Fruit fly (Drosophila melanogaster) whole organism, embryonic: Measurements from ENCODE around the gene CG10252.
A peak's percentile ranks its signal among the peaks of the same experiment; 100 is the strongest.

Source experiments
- Abd-B ChIP-seq: fragments of 200-800 bp; sonication (Bioruptor generic); optimal IDR thresholded peaks from 2 replicates; lab custom pipeline; 2018; ENCODE audit warnings: missing biosample characterization, mild to moderate bottlenecking, missing genetic modification characterization, moderate library complexity
- Ada2b ChIP-seq: fragments of 200-800 bp; sonication (Bioruptor generic); IDR thresholded peaks from 2 replicates; pipeline ENCODE4 v1.3.6; 2022; ENCODE audit warnings: missing biosample characterization, missing genetic modification characterization
- Atf6 ChIP-seq: fragments of 200-800 bp; sonication (Bioruptor generic); IDR thresholded peaks from 2 replicates; pipeline ENCODE4 v1.3.6; 2022; ENCODE audit warnings: missing biosample characterization, missing genetic modification characterization
- CG10267 ChIP-seq: fragments of 200-800 bp; sonication (Bioruptor generic); optimal IDR thresholded peaks from 2 replicates; lab custom pipeline; 2018; ENCODE audit warnings: missing biosample characterization, mild to moderate bottlenecking, missing genetic modification characterization, moderate library complexity
- CG11504 ChIP-seq: fragments of 200-800 bp; sonication (Bioruptor generic); optimal IDR thresholded peaks from 3 replicates; lab custom pipeline; 2019; ENCODE audit warnings: missing biosample characterization, mild to moderate bottlenecking, missing genetic modification characterization, moderate library complexity
- CG11696 ChIP-seq: fragments of 200-800 bp; sonication (Bioruptor generic); IDR thresholded peaks from 2 replicates; pipeline ENCODE4 v1.3.6; 2022; ENCODE audit warnings: missing biosample characterization, missing genetic modification characterization
- CG14860 ChIP-seq: fragments of 200-800 bp; sonication (Bioruptor generic); IDR thresholded peaks from 3 replicates; pipeline ENCODE4 v1.3.6; 2022; ENCODE audit warnings: missing biosample characterization, missing genetic modification characterization; ENCODE audit not compliant: partially characterized antibody
- CG15011 ChIP-seq: fragments of 200-800 bp; sonication (Bioruptor generic); optimal IDR thresholded peaks from 3 replicates; lab custom pipeline; 2018; ENCODE audit warnings: missing biosample characterization, mild to moderate bottlenecking, missing genetic modification characterization
- CG17186 ChIP-seq: fragments of 200-800 bp; sonication (Bioruptor generic); optimal IDR thresholded peaks from 3 replicates; lab custom pipeline; 2017; ENCODE audit warnings: missing biosample characterization, missing genetic modification reagents, missing genetic modification characterization
- CG2199 ChIP-seq: fragments of 200-800 bp; sonication (Bioruptor generic); IDR thresholded peaks from 3 replicates; pipeline ENCODE4 v1.3.6; 2022; ENCODE audit warnings: missing biosample characterization, missing genetic modification characterization
- CG31224 ChIP-seq: fragments of 200-800 bp; sonication (Bioruptor generic); IDR thresholded peaks from 2 replicates; pipeline ENCODE4 v1.3.6; 2022; ENCODE audit warnings: missing biosample characterization, missing genetic modification characterization
- CG31441 ChIP-seq: fragments of 200-800 bp; sonication (Bioruptor generic); IDR thresholded peaks from 2 replicates; pipeline ENCODE4 v1.3.6; 2022; ENCODE audit warnings: missing biosample characterization, missing genetic modification characterization
- CG4360 ChIP-seq: fragments of 200-800 bp; sonication (Bioruptor generic); IDR thresholded peaks from 2 replicates; pipeline ENCODE4 v1.3.6; 2022; ENCODE audit warnings: missing biosample characterization, missing genetic modification characterization
- CG5245 ChIP-seq: fragments of 200-800 bp; sonication (Bioruptor generic); optimal IDR thresholded peaks from 3 replicates; lab custom pipeline; 2016; ENCODE audit warnings: missing biosample characterization, missing genetic modification characterization
- CG6654 ChIP-seq: fragments of 200-800 bp; sonication (Bioruptor generic); optimal IDR thresholded peaks from 2 replicates; lab custom pipeline; 2017; ENCODE audit warnings: missing biosample characterization, mild to moderate bottlenecking, missing genetic modification characterization
- CG7786 ChIP-seq: fragments of 200-800 bp; sonication (Bioruptor generic); optimal IDR thresholded peaks from 2 replicates; lab custom pipeline; 2016; ENCODE audit warnings: missing biosample characterization, missing genetic modification characterization
- D ChIP-seq, 2 experiments: fragments of 200-800 bp in 1 of 2; fragments of >200 bp in 1 of 2; sonication (Bioruptor generic) in 1 of 2; optimal IDR thresholded peaks; 2 replicates in 1 of 2; 3 replicates in 1 of 2; lab custom pipeline; 2017; ENCODE audit warnings: mild to moderate bottlenecking in 1 of 2, missing biosample characterization in 1 of 2, missing genetic modification characterization in 1 of 2, missing genetic modification reagents in 1 of 2
- D19A ChIP-seq: fragments of 200-800 bp; optimal IDR thresholded peaks from 3 replicates; lab custom pipeline; 2019; ENCODE audit warnings: missing biosample characterization, mild to moderate bottlenecking, missing genetic modification characterization, moderate library complexity
- Eip74EF ChIP-seq, 2 experiments: fragments of 200-800 bp in 1 of 2; fragments of >200 bp in 1 of 2; sonication (Bioruptor generic) in 1 of 2; optimal IDR thresholded peaks; 2 replicates each; lab custom pipeline; 2017 to 2019; ENCODE audit warnings: missing biosample characterization in 2 of 2, missing genetic modification characterization in 2 of 2, mild to moderate bottlenecking in 1 of 2, moderate library complexity in 1 of 2
- HLH54F ChIP-seq: fragments of 200-800 bp; sonication (Bioruptor generic); optimal IDR thresholded peaks from 3 replicates; lab custom pipeline; 2016; ENCODE audit warnings: missing biosample characterization, missing genetic modification characterization
- Hmr ChIP-seq: fragments of 200-800 bp; sonication (Bioruptor generic); optimal IDR thresholded peaks from 3 replicates; lab custom pipeline; 2017; ENCODE audit warnings: mild to moderate bottlenecking, missing biosample characterization, missing genetic modification reagents, missing genetic modification characterization
- Hr39 ChIP-seq: fragments of >200 bp; optimal IDR thresholded peaks from 2 replicates; lab custom pipeline; 2017
- Med ChIP-seq: fragments of 200-800 bp; sonication (Bioruptor generic); peaks from one replicate; lab custom pipeline; 2016; ENCODE audit warnings: missing biosample characterization, missing genetic modification characterization, mild to moderate bottlenecking, inconsistent platforms, moderate library complexity
- NFAT ChIP-seq: fragments of 200-800 bp; sonication (Bioruptor generic); IDR thresholded peaks from 2 replicates; pipeline ENCODE4 v1.3.6; 2022; ENCODE audit warnings: missing biosample characterization, missing genetic modification characterization
- NfI ChIP-seq: fragments of 200-800 bp; sonication (Bioruptor generic); optimal IDR thresholded peaks from 3 replicates; lab custom pipeline; 2018; ENCODE audit warnings: missing biosample characterization, mild to moderate bottlenecking, missing genetic modification characterization, moderate library complexity
- Oli ChIP-seq: fragments of 200-800 bp; sonication (Bioruptor generic); optimal IDR thresholded peaks from 2 replicates; lab custom pipeline; 2018; ENCODE audit warnings: missing biosample characterization, mild to moderate bottlenecking, missing genetic modification characterization, moderate library complexity
- Optix ChIP-seq: fragments of 200-800 bp; sonication (Bioruptor generic); IDR thresholded peaks from 3 replicates; pipeline ENCODE4 v1.3.6; 2022; ENCODE audit warnings: missing biosample characterization, missing genetic modification characterization
- Six4 ChIP-seq: fragments of 200-800 bp; sonication (Bioruptor generic); optimal IDR thresholded peaks from 2 replicates; lab custom pipeline; 2016; ENCODE audit warnings: missing biosample characterization, missing genetic modification characterization
- Sox100B ChIP-seq: fragments of 200-800 bp; sonication (Bioruptor generic); optimal IDR thresholded peaks from 3 replicates; lab custom pipeline; 2018; ENCODE audit warnings: missing biosample characterization, mild to moderate bottlenecking, missing genetic modification characterization
- TFAM ChIP-seq: fragments of 200-800 bp; sonication (Bioruptor generic); optimal IDR thresholded peaks from 2 replicates; lab custom pipeline; 2017; ENCODE audit warnings: missing biosample characterization, missing genetic modification characterization, inconsistent platforms
- al ChIP-seq: fragments of 200-800 bp; sonication (Bioruptor generic); IDR thresholded peaks from 2 replicates; pipeline ENCODE4 v1.3.6; 2022; ENCODE audit warnings: missing biosample characterization, missing genetic modification characterization
- az2 ChIP-seq: fragments of 200-800 bp; sonication (Bioruptor generic); optimal IDR thresholded peaks from 3 replicates; lab custom pipeline; 2016; ENCODE audit warnings: missing biosample characterization, missing genetic modification characterization
- bigmax ChIP-seq: fragments of 200-800 bp; sonication (Bioruptor generic); optimal IDR thresholded peaks from 2 replicates; lab custom pipeline; 2018; ENCODE audit warnings: missing biosample characterization, mild to moderate bottlenecking, missing genetic modification characterization
- caup ChIP-seq: fragments of 200-800 bp; sonication (Bioruptor generic); optimal IDR thresholded peaks from 3 replicates; lab custom pipeline; 2017; ENCODE audit warnings: missing biosample characterization, mild to moderate bottlenecking, missing genetic modification characterization, moderate library complexity; ENCODE audit not compliant: severe bottlenecking
- chif ChIP-seq, 2 experiments: fragments of 200-800 bp; sonication (Bioruptor generic); optimal IDR thresholded peaks; 3 replicates each; lab custom pipeline; 2016; ENCODE audit warnings: missing biosample characterization in 2 of 2, missing genetic modification characterization in 2 of 2
- chn ChIP-seq: fragments of 200-800 bp; sonication (Bioruptor generic); optimal IDR thresholded peaks from 2 replicates; lab custom pipeline; 2016; ENCODE audit warnings: missing biosample characterization, missing genetic modification characterization
- crc ChIP-seq: fragments of 200-800 bp; sonication (Bioruptor generic); optimal IDR thresholded peaks from 2 replicates; lab custom pipeline; 2016; ENCODE audit warnings: missing biosample characterization, missing genetic modification characterization
- gsb ChIP-seq: fragments of 200-800 bp; sonication (Bioruptor generic); IDR thresholded peaks from 2 replicates; pipeline ENCODE4 v1.3.6; 2022; ENCODE audit warnings: missing biosample characterization, missing genetic modification characterization
- h ChIP-seq: fragments of >200 bp; optimal IDR thresholded peaks from 2 replicates; lab custom pipeline; 2017
- jumu ChIP-seq: fragments of 200-800 bp; sonication (Bioruptor generic); optimal IDR thresholded peaks from 3 replicates; lab custom pipeline; 2016; ENCODE audit warnings: missing biosample characterization, missing genetic modification characterization
- lab ChIP-seq: fragments of 200-800 bp; sonication (Bioruptor generic); optimal IDR thresholded peaks from 3 replicates; lab custom pipeline; 2017; ENCODE audit warnings: missing biosample characterization, missing genetic modification characterization, mild to moderate bottlenecking, moderate library complexity, missing genetic modification reagents
- lilli ChIP-seq: fragments of 200-800 bp; sonication (Bioruptor generic); optimal IDR thresholded peaks from 3 replicates; lab custom pipeline; 2016; ENCODE audit warnings: missing biosample characterization, missing genetic modification characterization
- onecut ChIP-seq: fragments of 200-800 bp; sonication (Bioruptor generic); IDR thresholded peaks from 2 replicates; pipeline ENCODE4 v1.3.6; 2022; ENCODE audit warnings: missing biosample characterization, missing genetic modification characterization
- phol ChIP-seq: fragments of 200-800 bp; sonication (Bioruptor generic); optimal IDR thresholded peaks from 3 replicates; lab custom pipeline; 2018; ENCODE audit warnings: missing biosample characterization, mild to moderate bottlenecking, missing genetic modification characterization, moderate library complexity
- pum ChIP-seq: fragments of 200-800 bp; sonication (Bioruptor generic); optimal IDR thresholded peaks from 2 replicates; lab custom pipeline; 2016; ENCODE audit warnings: missing biosample characterization, missing genetic modification characterization
- slou ChIP-seq: fragments of 200-800 bp; sonication (Bioruptor generic); optimal IDR thresholded peaks from 3 replicates; lab custom pipeline; 2016; ENCODE audit warnings: missing biosample characterization, missing genetic modification characterization
- tio ChIP-seq: fragments of 200-800 bp; sonication (Bioruptor generic); optimal IDR thresholded peaks from 2 replicates; lab custom pipeline; 2017; ENCODE audit warnings: missing biosample characterization, missing genetic modification characterization, inconsistent platforms
- tll ChIP-seq, 2 experiments: fragments of 200-800 bp in 1 of 2; fragments of >200 bp in 1 of 2; sonication (Bioruptor generic) in 1 of 2; optimal IDR thresholded peaks; 2 replicates each; lab custom pipeline; 2017 to 2019; ENCODE audit warnings: missing biosample characterization in 2 of 2, missing genetic modification characterization in 2 of 2, mild to moderate bottlenecking in 1 of 2, moderate library complexity in 1 of 2
- trh ChIP-seq: fragments of 200-800 bp; sonication (Bioruptor generic); optimal IDR thresholded peaks from 2 replicates; lab custom pipeline; 2016; ENCODE audit warnings: missing biosample characterization, missing genetic modification characterization
- unpg ChIP-seq: fragments of 200-800 bp; sonication (Bioruptor generic); optimal IDR thresholded peaks from 3 replicates; lab custom pipeline; 2018; ENCODE audit warnings: missing biosample characterization, mild to moderate bottlenecking, missing genetic modification characterization, moderate library complexity
- zf30C ChIP-seq: fragments of 200-800 bp; sonication (Bioruptor generic); optimal IDR thresholded peaks from 3 replicates; lab custom pipeline; 2018; ENCODE audit warnings: missing biosample characterization, mild to moderate bottlenecking, missing genetic modification characterization

Gene CG10252

DNA sequence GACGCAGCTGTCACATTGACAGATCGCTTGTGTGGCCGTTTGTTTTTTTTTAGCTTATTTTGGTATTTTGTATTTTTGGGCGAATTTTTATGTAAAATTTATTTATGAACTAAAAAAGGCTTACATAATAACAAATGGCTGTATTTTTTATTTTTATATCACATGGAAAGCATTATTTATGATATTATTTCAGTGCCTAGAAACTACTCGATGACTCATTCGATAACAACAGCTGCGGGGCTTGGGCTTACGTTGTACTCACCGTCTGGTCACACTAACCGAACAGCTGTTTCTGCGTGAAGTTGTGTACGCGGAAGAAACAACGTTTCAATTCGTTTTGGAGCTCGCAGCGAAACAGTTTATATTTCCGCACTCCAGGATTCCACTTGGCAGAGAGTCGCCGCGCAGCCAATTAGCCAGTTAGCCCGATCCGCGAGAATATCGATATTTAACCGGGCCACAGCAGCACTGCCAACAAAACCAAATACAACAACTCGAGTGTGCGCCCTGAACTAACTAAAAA is 37.0 kb upstream of the CG10252 start, which contains the start of the genes Hmgcr and Rpn9 (continued):
- TF ChIP-seq D (optimal IDR thresholded peaks at IDR 0.05; lab: Kevin White, UChicago) (no peak), D (GFP tag; optimal IDR thresholded peaks at IDR 0.05; lab: Kevin White, UChicago) (no peak), CG11696 (GFP tag; lab: Robert Waterston, UW) (no peak), jumu (GFP tag; lab: Kevin White, UChicago) (peak; percentile 8), onecut (GFP tag; lab: Robert Waterston, UW) (peak; percentile 26; the same call in 1 of the 2 replicates), pum (GFP tag; lab: Kevin White, UChicago) (no peak), unpg (GFP tag; lab: Kevin White, UChicago) (peak; percentile 21), Sox100B (no peak), caup (GFP tag; lab: Kevin White, UChicago) (no peak), Hmr (GFP tag; lab: Kevin White, UChicago) (peak; percentile 55), chn (no peak), CG14860 (GFP tag; lab: Robert Waterston, UW) (no peak), HLH54F (GFP tag; lab: Kevin White, UChicago) (no peak), Six4 (GFP tag; lab: Kevin White, UChicago) (no peak), Abd-B (GFP tag; lab: Kevin White, UChicago) (no peak), slou (GFP tag; lab: Kevin White, UChicago) (no peak), Eip74EF (GFP tag; optimal IDR thresholded peaks at IDR 0.05; lab: Kevin White, UChicago) (peak in 1 of 2 experiments; percentile 71), gsb (GFP tag; lab: Robert Waterston, UW) (no peak), CG11504 (tag; lab: Kevin White, UChicago) (peak; percentile 51), CG31441 (GFP tag; lab: Robert Waterston, UW) (peak; percentile 42), NfI (GFP tag; lab: Kevin White, UChicago) (peak; percentile 30), Optix (GFP tag; lab: Robert Waterston, UW) (no peak), crc (no peak), Med (peak; percentile 83), CG4360 (GFP tag; lab: Robert Waterston, UW) (no peak), zf30C (GFP tag; lab: Kevin White, UChicago) (no peak), trh (GFP tag; lab: Kevin White, UChicago) (no peak), CG17186 (GFP tag; lab: Kevin White, UChicago) (peak; percentile 62), TFAM (GFP tag; lab: Kevin White, UChicago) (no peak), D19A (peak; percentile 14), CG10267 (tag; lab: Kevin White, UChicago) (peak; percentile 68), lilli (GFP tag; lab: Kevin White, UChicago) (peak; percentile 13), Hr39 (lab: Kevin White, UChicago) (no peak), Ada2b (GFP tag; lab: Robert Waterston, UW) (no peak), Oli (no peak), CG15011 (GFP tag; lab: Kevin White, UChicago) (no peak), tio (GFP tag; lab: Kevin White, UChicago) (no peak), tll (GFP tag; optimal IDR thresholded peaks at IDR 0.05; lab: Kevin White, UChicago) (peak in 1 of 2 experiments; percentile 29), Atf6 (GFP tag; lab: Robert Waterston, UW) (no peak), phol (peak; percentile 65), CG2199 (GFP tag; lab: Robert Waterston, UW) (no peak), h (lab: Kevin White, UChicago) (no peak), bigmax (GFP tag; lab: Kevin White, UChicago) (no peak), az2 (GFP tag; lab: Kevin White, UChicago) (no peak), CG5245 (GFP tag; lab: Kevin White, UChicago) (no peak), CG7786 (GFP tag; lab: Kevin White, UChicago) (no peak), CG31224 (no peak), CG6654 (GFP tag; lab: Kevin White, UChicago) (no peak), chif (GFP tag; optimal IDR thresholded peaks at IDR 0.05; lab: Kevin White, UChicago) (no peak), NFAT (no peak), al (GFP tag; lab: Robert Waterston, UW) (no peak), lab (peak; percentile 32)
